Worm (Caenorhabditis elegans) whole organism, late embryonic: ENCODE data around the gene ZK686.3.

Experiments used
- K02D7.2 ChIP-seq: sonication (generic microtip); optimal IDR thresholded peaks from 2 replicates; lab custom pipeline; 2017; ENCODE audit warnings: mild to moderate bottlenecking, missing genetic modification characterization, missing compliant biosample characterization
- K09A11.1 ChIP-seq: sonication (generic microtip); optimal IDR thresholded peaks from 2 replicates; lab custom pipeline; 2017; ENCODE audit warnings: antibody characterized with exemption, mild to moderate bottlenecking, missing genetic modification characterization, missing compliant biosample characterization; ENCODE audit not compliant: insufficient read depth
- ahr-1 ChIP-seq: sonication (generic microtip); optimal IDR thresholded peaks from 2 replicates; lab custom pipeline; 2016; ENCODE audit warnings: missing genetic modification characterization, missing compliant biosample characterization
- ceh-2 ChIP-seq: sonication (generic microtip); optimal IDR thresholded peaks from 2 replicates; lab custom pipeline; 2016; ENCODE audit warnings: missing genotype, missing genetic modification characterization, missing compliant biosample characterization
- ceh-22 ChIP-seq: sonication (generic microtip); optimal IDR thresholded peaks from 2 replicates; lab custom pipeline; 2017; ENCODE audit warnings: missing biosample characterization, missing genetic modification characterization
- ceh-48 ChIP-seq: sonication (generic microtip); optimal IDR thresholded peaks from 2 replicates; lab custom pipeline; 2016; ENCODE audit warnings: missing genetic modification characterization, inconsistent platforms, missing compliant biosample characterization
- ceh-9 ChIP-seq: sonication (generic microtip); optimal IDR thresholded peaks from 2 replicates; lab custom pipeline; 2016; ENCODE audit warnings: mild to moderate bottlenecking, missing genetic modification characterization, inconsistent platforms, missing compliant biosample characterization
- elt-2 ChIP-seq: sonication (generic microtip); optimal IDR thresholded peaks from 2 replicates; lab custom pipeline; 2016; ENCODE audit warnings: missing genetic modification reagents, missing genetic modification characterization, missing compliant biosample characterization
- eyg-1 ChIP-seq: sonication (generic microtip); optimal IDR thresholded peaks from 2 replicates; lab custom pipeline; 2016; ENCODE audit warnings: missing genotype, missing genetic modification characterization, missing compliant biosample characterization
- fax-1 ChIP-seq: sonication (generic microtip); optimal IDR thresholded peaks from 2 replicates; lab custom pipeline; 2016; ENCODE audit warnings: missing genotype, missing genetic modification characterization, missing compliant biosample characterization
- gmeb-2 ChIP-seq: sonication (generic microtip); optimal IDR thresholded peaks from 2 replicates; lab custom pipeline; 2016; ENCODE audit warnings: missing genetic modification characterization, inconsistent platforms, missing compliant biosample characterization
- hlh-30 ChIP-seq: sonication (generic microtip); optimal IDR thresholded peaks from 2 replicates; lab custom pipeline; 2017; ENCODE audit warnings: antibody characterized with exemption, missing genetic modification characterization, missing compliant biosample characterization; ENCODE audit not compliant: insufficient read depth
- hlh-8 ChIP-seq: sonication (generic microtip); optimal IDR thresholded peaks from 2 replicates; lab custom pipeline; 2016; ENCODE audit warnings: missing genotype, missing genetic modification characterization, missing compliant biosample characterization
- madf-2 ChIP-seq: sonication (generic microtip); optimal IDR thresholded peaks from 2 replicates; lab custom pipeline; 2017; ENCODE audit warnings: missing genetic modification characterization, missing compliant biosample characterization
- mec-3 ChIP-seq: sonication (generic microtip); optimal IDR thresholded peaks from 2 replicates; lab custom pipeline; 2016; ENCODE audit warnings: borderline replicate concordance, missing genetic modification characterization, missing compliant biosample characterization
- nfya-1 ChIP-seq: sonication (generic microtip); optimal IDR thresholded peaks from 2 replicates; lab custom pipeline; 2017; ENCODE audit warnings: missing genetic modification characterization, mild to moderate bottlenecking, missing compliant biosample characterization, antibody characterized with exemption, moderate library complexity
- odd-2 ChIP-seq: sonication (generic microtip); optimal IDR thresholded peaks from 2 replicates; lab custom pipeline; 2017; ENCODE audit warnings: antibody characterized with exemption, mild to moderate bottlenecking, missing genetic modification characterization, missing compliant biosample characterization
- pag-3 ChIP-seq: sonication (generic microtip); optimal IDR thresholded peaks from 2 replicates; lab custom pipeline; 2016; ENCODE audit warnings: missing compliant biosample characterization, missing genetic modification characterization, borderline replicate concordance
- pqm-1 ChIP-seq: sonication (generic microtip); optimal IDR thresholded peaks from 2 replicates; lab custom pipeline; 2016; ENCODE audit warnings: missing genetic modification characterization, missing compliant biosample characterization
- pros-1 ChIP-seq: fragments of 150-350 bp; optimal IDR thresholded peaks from 2 replicates; lab custom pipeline; 2014; ENCODE audit warnings: missing biosample characterization, missing genetic modification reagents, missing genetic modification characterization
- ref-2 ChIP-seq: sonication (generic microtip); optimal IDR thresholded peaks from 2 replicates; lab custom pipeline; 2016; ENCODE audit warnings: missing genetic modification characterization, missing compliant biosample characterization
- sdc-2 ChIP-seq: sonication (generic microtip); optimal IDR thresholded peaks from 2 replicates; lab custom pipeline; 2016; ENCODE audit warnings: missing genotype, missing genetic modification characterization, missing compliant biosample characterization
- sox-2 ChIP-seq: fragments of 200-800 bp; sonication (Bioruptor generic); IDR thresholded peaks from 2 replicates; pipeline ENCODE4 v1.3.6; 2022; ENCODE audit warnings: missing genetic modification reagents, missing genetic modification characterization, missing compliant biosample characterization
- tbx-2 ChIP-seq: sonication (generic microtip); optimal IDR thresholded peaks from 2 replicates; lab custom pipeline; 2016; ENCODE audit warnings: missing genetic modification characterization, missing compliant biosample characterization
- ttx-3 ChIP-seq: sonication (generic microtip); optimal IDR thresholded peaks from 2 replicates; lab custom pipeline; 2016; ENCODE audit warnings: missing genetic modification reagents, missing genetic modification characterization, missing compliant biosample characterization
- unc-3 ChIP-seq, 2 experiments: fragments of 200-800 bp in 1 of 2; sonication (Bioruptor generic) in 1 of 2; sonication (generic microtip) in 1 of 2; conservative IDR thresholded peaks in 1 of 2; optimal IDR thresholded peaks in 1 of 2; 2 replicates each; pipeline versions ENCODE4 v1.3.6 to Lab custom; 2016 to 2022; ENCODE audit warnings: missing compliant biosample characterization in 2 of 2, missing genetic modification characterization in 2 of 2, missing genetic modification reagents in 1 of 2
- unc-42 ChIP-seq: sonication (generic microtip); optimal IDR thresholded peaks from 2 replicates; lab custom pipeline; 2016; ENCODE audit warnings: missing genotype, missing genetic modification characterization, missing compliant biosample characterization
- unc-55 ChIP-seq: sonication (generic microtip); optimal IDR thresholded peaks from 2 replicates; lab custom pipeline; 2017; ENCODE audit warnings: missing biosample characterization, missing genetic modification reagents, missing genetic modification characterization
- unc-86 ChIP-seq: sonication (generic microtip); optimal IDR thresholded peaks from 2 replicates; lab custom pipeline; 2016; ENCODE audit warnings: missing genetic modification characterization, missing compliant biosample characterization

ZK686.3 gene

ce11 chrIII:7765974-7766373 lies 2.9 kb downstream of the ZK686.3 start, which contains the start of gene ZK686.2:
ZK686.2 (minus strand) TSS chrIII:7766052.
- peak; percentile 40 for TF ChIP-seq unc-42 (tag; lab: Kevin White, UChicago)
- TF ChIP-seq nfya-1 (tag; lab: Kevin White, UChicago) = peak; percentile 24
- peak; percentile 77 for TF ChIP-seq ceh-48 (tag; lab: Kevin White, UChicago)
- TF ChIP-seq unc-3 (GFP tag; conservative IDR thresholded peaks at IDR 0.05; lab: Robert Waterston, UW) = no peak
- no peak for TF ChIP-seq unc-3 (tag; optimal IDR thresholded peaks at IDR 0.05; lab: Kevin White, UChicago)

ce11 chrIII:7763503-7763902 lies 5.4 kb downstream of the ZK686.3 start, which contains the start of gene mtx-2:
mtx-2 (minus strand) TSS chrIII:7763603.
- no peak for TF ChIP-seq K02D7.2 (tag; lab: Kevin White, UChicago)

ce11 chrIII:7762250-7762649 lies 6.6 kb downstream of the ZK686.3 start:
- no peak for TF ChIP-seq pros-1 (tag; lab: Kevin White, UChicago)
- peak; percentile 80 for TF ChIP-seq elt-2 (tag; lab: Kevin White, UChicago)

- TF ChIP-seq sox-2 (GFP tag; lab: Robert Waterston, UW) = no peak
- peak; percentile 25 for TF ChIP-seq elt-2 (tag; lab: Kevin White, UChicago)
- TF ChIP-seq mec-3 (tag; lab: Kevin White, UChicago) = no peak
These were observed 10.3 kb downstream of the ZK686.3 start, which contains the start of gene pcp-1 for ce11 chrIII:7758562-7758961. pcp-1 (plus strand) TSS chrIII:7758903.

ce11 chrIII:7754348-7754747 lies 14.5 kb downstream of the ZK686.3 start, which contains the start of gene cdh-3:
cdh-3 (minus strand) TSS chrIII:7754448.
- no peak for TF ChIP-seq hlh-30
- no peak for TF ChIP-seq mec-3 (tag; lab: Kevin White, UChicago)
- no peak for TF ChIP-seq tbx-2 (tag; lab: Kevin White, UChicago)
- TF ChIP-seq ceh-9 = no peak
- no peak for TF ChIP-seq ahr-1 (tag; lab: Kevin White, UChicago)
- no peak for TF ChIP-seq madf-2 (tag; lab: Kevin White, UChicago)
- no peak for TF ChIP-seq odd-2 (tag; lab: Kevin White, UChicago)
- no peak for TF ChIP-seq ref-2 (tag; lab: Kevin White, UChicago)
- TF ChIP-seq unc-55 (GFP tag; lab: Kevin White, UChicago) = no peak
- no peak for TF ChIP-seq fax-1 (tag; lab: Kevin White, UChicago)
- no peak for TF ChIP-seq gmeb-2 (tag; lab: Kevin White, UChicago)
- no peak for TF ChIP-seq pqm-1 (tag; lab: Kevin White, UChicago)
- no peak for TF ChIP-seq eyg-1 (tag; lab: Kevin White, UChicago)
- TF ChIP-seq sdc-2 (tag; lab: Kevin White, UChicago) = no peak
- no peak for TF ChIP-seq ttx-3 (tag; lab: Kevin White, UChicago)
- no peak for TF ChIP-seq unc-86

ce11 chrIII:7743183-7743582 lies 25.7 kb downstream of the ZK686.3 start:
- TF ChIP-seq ref-2 (tag; lab: Kevin White, UChicago) (no peak), ttx-3 (tag; lab: Kevin White, UChicago) (no peak), pag-3 (tag; lab: Kevin White, UChicago) (no peak), K09A11.1 (no peak), fax-1 (tag; lab: Kevin White, UChicago) (no peak), ceh-22 (no peak), hlh-8 (tag; lab: Kevin White, UChicago) (no peak), ceh-2 (no peak), sdc-2 (tag; lab: Kevin White, UChicago) (no peak)
